Fruit fly (Drosophila melanogaster) whole organism, embryonic: ENCODE results near the gene CG3726.

Source experiments
- Abd-B ChIP-seq: fragments of 200-800 bp; sonication (Bioruptor generic); optimal IDR thresholded peaks from 2 replicates; lab custom pipeline; 2018; ENCODE audit warnings: missing biosample characterization, mild to moderate bottlenecking, missing genetic modification characterization, moderate library complexity
- Atf6 ChIP-seq: fragments of 200-800 bp; sonication (Bioruptor generic); IDR thresholded peaks from 2 replicates; pipeline ENCODE4 v1.3.6; 2022; ENCODE audit warnings: missing biosample characterization, missing genetic modification characterization
- BtbVII ChIP-seq: fragments of 200-800 bp; sonication (Bioruptor generic); optimal IDR thresholded peaks from 3 replicates; lab custom pipeline; 2017; ENCODE audit warnings: missing biosample characterization, mild to moderate bottlenecking, missing genetic modification characterization
- Bteb2 ChIP-seq: fragments of 200-800 bp; sonication (Bioruptor generic); optimal IDR thresholded peaks from 2 replicates; lab custom pipeline; 2016; ENCODE audit warnings: missing biosample characterization, missing genetic modification characterization
- C15 ChIP-seq: fragments of 200-800 bp; sonication (Bioruptor generic); IDR thresholded peaks from 3 replicates; pipeline ENCODE4 v1.3.6; 2022; ENCODE audit warnings: missing biosample characterization, missing genetic modification characterization
- CG11723 ChIP-seq: fragments of 200-800 bp; sonication (Bioruptor generic); optimal IDR thresholded peaks from 2 replicates; lab custom pipeline; 2017; ENCODE audit warnings: missing biosample characterization, mild to moderate bottlenecking, missing genetic modification characterization
- CG12104 ChIP-seq: fragments of 200-800 bp; sonication (Bioruptor generic); optimal IDR thresholded peaks from 3 replicates; lab custom pipeline; 2016; ENCODE audit warnings: missing biosample characterization, missing genetic modification characterization
- CG14441 ChIP-seq: fragments of 200-800 bp; sonication (Bioruptor generic); IDR thresholded peaks from 2 replicates; pipeline ENCODE4 v1.3.6; 2022; ENCODE audit warnings: missing biosample characterization, missing genetic modification characterization
- CG14667 ChIP-seq: fragments of 200-800 bp; sonication (Bioruptor generic); IDR thresholded peaks from 2 replicates; pipeline ENCODE4 v1.3.6; 2022; ENCODE audit warnings: missing biosample characterization, missing genetic modification characterization
- CG14860 ChIP-seq: fragments of 200-800 bp; sonication (Bioruptor generic); IDR thresholded peaks from 3 replicates; pipeline ENCODE4 v1.3.6; 2022; ENCODE audit warnings: missing biosample characterization, missing genetic modification characterization; ENCODE audit not compliant: partially characterized antibody
- CG15073 ChIP-seq: fragments of 200-800 bp; sonication (Bioruptor generic); optimal IDR thresholded peaks from 2 replicates; lab custom pipeline; 2016; ENCODE audit warnings: missing biosample characterization, missing genetic modification characterization
- CG1602 ChIP-seq: fragments of 200-800 bp; sonication (Bioruptor generic); optimal IDR thresholded peaks from 3 replicates; lab custom pipeline; 2016; ENCODE audit warnings: missing biosample characterization, missing genetic modification characterization
- CG17186 ChIP-seq: fragments of 200-800 bp; sonication (Bioruptor generic); optimal IDR thresholded peaks from 3 replicates; lab custom pipeline; 2017; ENCODE audit warnings: missing biosample characterization, missing genetic modification reagents, missing genetic modification characterization
- CG17328 ChIP-seq: fragments of 200-800 bp; sonication (Bioruptor generic); IDR thresholded peaks from 2 replicates; pipeline ENCODE4 v1.3.6; 2022; ENCODE audit warnings: missing biosample characterization, missing genetic modification characterization
- CG18262 ChIP-seq: fragments of 200-800 bp; optimal IDR thresholded peaks from 3 replicates; lab custom pipeline; 2019; ENCODE audit warnings: missing biosample characterization, mild to moderate bottlenecking, missing genetic modification characterization, moderate library complexity
- CG1832 ChIP-seq: fragments of 200-800 bp; sonication (Bioruptor generic); optimal IDR thresholded peaks from 2 replicates; lab custom pipeline; 2017; ENCODE audit warnings: missing biosample characterization, mild to moderate bottlenecking, missing genetic modification characterization, inconsistent platforms
- CG4328 ChIP-seq: fragments of 200-800 bp; sonication (Bioruptor generic); optimal IDR thresholded peaks from 3 replicates; lab custom pipeline; 2017; ENCODE audit warnings: missing biosample characterization, missing genetic modification reagents, missing genetic modification characterization
- CG7745 ChIP-seq: fragments of 200-800 bp; sonication (Bioruptor generic); optimal IDR thresholded peaks from 2 replicates; lab custom pipeline; 2018; ENCODE audit warnings: missing biosample characterization, mild to moderate bottlenecking, missing genetic modification characterization, moderate library complexity
- CG7786 ChIP-seq: fragments of 200-800 bp; sonication (Bioruptor generic); optimal IDR thresholded peaks from 2 replicates; lab custom pipeline; 2016; ENCODE audit warnings: missing biosample characterization, missing genetic modification characterization
- CG9437 ChIP-seq: fragments of 200-800 bp; sonication (Bioruptor generic); optimal IDR thresholded peaks from 2 replicates; lab custom pipeline; 2018; ENCODE audit warnings: missing biosample characterization, mild to moderate bottlenecking, missing genetic modification characterization
- D19B ChIP-seq: fragments of 200-800 bp; sonication (Bioruptor generic); optimal IDR thresholded peaks from 2 replicates; lab custom pipeline; 2017; ENCODE audit warnings: missing biosample characterization, mild to moderate bottlenecking, missing genetic modification characterization
- Dip2 ChIP-seq: fragments of 200-800 bp; sonication (Bioruptor generic); IDR thresholded peaks from 2 replicates; pipeline ENCODE4 v1.3.6; 2022; ENCODE audit warnings: missing biosample characterization, missing genetic modification characterization
- Dll ChIP-seq: fragments of 200-800 bp; sonication (Bioruptor generic); IDR thresholded peaks from 4 replicates; pipeline ENCODE4 v1.3.6; 2022; ENCODE audit warnings: missing biosample characterization, missing genetic modification characterization; ENCODE audit not compliant: partially characterized antibody
- HLH3B ChIP-seq: fragments of 200-800 bp; sonication (Bioruptor generic); IDR thresholded peaks from 2 replicates; pipeline ENCODE4 v1.3.6; 2022; ENCODE audit warnings: missing biosample characterization, missing genetic modification characterization
- Mrtf ChIP-seq: fragments of 200-800 bp; sonication (Bioruptor generic); IDR thresholded peaks from 3 replicates; pipeline ENCODE4 v1.3.6; 2022; ENCODE audit warnings: missing biosample characterization, missing genetic modification characterization
- Nf-YC ChIP-seq: fragments of 200-800 bp; optimal IDR thresholded peaks from 3 replicates; lab custom pipeline; 2019; ENCODE audit warnings: missing biosample characterization, mild to moderate bottlenecking, missing genetic modification characterization, moderate library complexity
- ab ChIP-seq: fragments of 200-800 bp; sonication (Bioruptor generic); optimal IDR thresholded peaks from 2 replicates; lab custom pipeline; 2016; ENCODE audit warnings: missing biosample characterization, missing genetic modification characterization
- abd-A ChIP-seq: fragments of 200-800 bp; sonication (Bioruptor generic); optimal IDR thresholded peaks from 3 replicates; lab custom pipeline; 2019; ENCODE audit warnings: missing biosample characterization, mild to moderate bottlenecking, missing genetic modification characterization, moderate library complexity
- ato ChIP-seq: fragments of 200-800 bp; sonication (Bioruptor generic); IDR thresholded peaks from 2 replicates; pipeline ENCODE4 v1.3.6; 2022; ENCODE audit warnings: missing biosample characterization, missing genetic modification characterization; ENCODE audit not compliant: partially characterized antibody
- bigmax ChIP-seq: fragments of 200-800 bp; sonication (Bioruptor generic); optimal IDR thresholded peaks from 2 replicates; lab custom pipeline; 2018; ENCODE audit warnings: missing biosample characterization, mild to moderate bottlenecking, missing genetic modification characterization
- br ChIP-seq: fragments of >200 bp; optimal IDR thresholded peaks from 2 replicates; lab custom pipeline; 2017
- cg ChIP-seq: fragments of 200-800 bp; sonication (Bioruptor generic); optimal IDR thresholded peaks from 3 replicates; lab custom pipeline; 2019; ENCODE audit warnings: missing biosample characterization, mild to moderate bottlenecking, missing genetic modification characterization, moderate library complexity
- chif ChIP-seq, 2 experiments: fragments of 200-800 bp; sonication (Bioruptor generic); optimal IDR thresholded peaks; 3 replicates each; lab custom pipeline; 2016; ENCODE audit warnings: missing biosample characterization in 2 of 2, missing genetic modification characterization in 2 of 2
- chn ChIP-seq: fragments of 200-800 bp; sonication (Bioruptor generic); optimal IDR thresholded peaks from 2 replicates; lab custom pipeline; 2016; ENCODE audit warnings: missing biosample characterization, missing genetic modification characterization
- cwo ChIP-seq: fragments of 200-800 bp; sonication (Bioruptor generic); optimal IDR thresholded peaks from 3 replicates; lab custom pipeline; 2017; ENCODE audit warnings: missing biosample characterization, missing genetic modification characterization, mild to moderate bottlenecking, moderate library complexity, missing genetic modification reagents
- eyg ChIP-seq: fragments of 200-800 bp; sonication (Bioruptor generic); optimal IDR thresholded peaks from 3 replicates; lab custom pipeline; 2016; ENCODE audit warnings: missing biosample characterization, missing genetic modification characterization
- gro ChIP-seq: fragments of 200-800 bp; sonication (Bioruptor generic); optimal IDR thresholded peaks from 2 replicates; lab custom pipeline; 2016; ENCODE audit warnings: missing biosample characterization, missing genetic modification characterization
- hkb ChIP-seq, 2 experiments: fragments of 200-800 bp in 1 of 2; fragments of >200 bp in 1 of 2; sonication (Bioruptor generic) in 1 of 2; IDR thresholded peaks in 1 of 2; optimal IDR thresholded peaks in 1 of 2; 2 replicates each; pipeline versions ENCODE4 v1.3.6 to Lab custom; 2017 to 2022; ENCODE audit warnings: missing biosample characterization in 1 of 2, missing genetic modification characterization in 1 of 2
- kah ChIP-seq: fragments of 200-800 bp; sonication (Bioruptor generic); optimal IDR thresholded peaks from 2 replicates; lab custom pipeline; 2018; ENCODE audit warnings: missing biosample characterization, mild to moderate bottlenecking, missing genetic modification characterization
- lola ChIP-seq, 3 experiments: fragments of >200 bp in 2 of 3; fragments of 200-800 bp in 1 of 3; sonication (Bioruptor generic) in 1 of 3; optimal IDR thresholded peaks; 2 replicates each; lab custom pipeline; 2017 to 2019; ENCODE audit warnings: missing biosample characterization in 3 of 3, missing genetic modification characterization in 3 of 3, mild to moderate bottlenecking in 1 of 3, moderate library complexity in 1 of 3
- nom ChIP-seq: fragments of 200-800 bp; sonication (Bioruptor generic); optimal IDR thresholded peaks from 2 replicates; lab custom pipeline; 2017; ENCODE audit warnings: missing biosample characterization, missing genetic modification characterization, mild to moderate bottlenecking, moderate library complexity, missing genetic modification reagents
- pan ChIP-seq, 4 experiments: fragments of >200 bp in 3 of 4; fragments of 200-800 bp in 1 of 4; sonication (Bioruptor generic) in 1 of 4; optimal IDR thresholded peaks in 3 of 4; IDR thresholded peaks in 1 of 4; 2 replicates each; pipeline versions ENCODE4 v1.3.6 to Lab custom; 2017 to 2022; ENCODE audit warnings: missing biosample characterization in 2 of 4, missing genetic modification characterization in 2 of 4, mixed read lengths in 1 of 4
- pb ChIP-seq: fragments of 200-800 bp; sonication (Bioruptor generic); optimal IDR thresholded peaks from 3 replicates; lab custom pipeline; 2016; ENCODE audit warnings: missing biosample characterization, missing genetic modification characterization
- phol ChIP-seq: fragments of 200-800 bp; sonication (Bioruptor generic); optimal IDR thresholded peaks from 3 replicates; lab custom pipeline; 2018; ENCODE audit warnings: missing biosample characterization, mild to moderate bottlenecking, missing genetic modification characterization, moderate library complexity
- pnt ChIP-seq: fragments of 200-800 bp; sonication (Bioruptor generic); optimal IDR thresholded peaks from 3 replicates; lab custom pipeline; 2016; ENCODE audit warnings: missing biosample characterization, missing genetic modification characterization
- psq ChIP-seq: fragments of 200-800 bp; sonication (Bioruptor generic); optimal IDR thresholded peaks from 2 replicates; lab custom pipeline; 2017; ENCODE audit warnings: missing biosample characterization, missing genetic modification characterization
- rib ChIP-seq: fragments of 200-800 bp; sonication (Bioruptor generic); IDR thresholded peaks from 2 replicates; pipeline ENCODE4 v1.3.6; 2022; ENCODE audit warnings: missing biosample characterization, missing genetic modification characterization
- sens ChIP-seq: fragments of 200-800 bp; sonication (Bioruptor generic); peaks from one replicate; lab custom pipeline; 2016; ENCODE audit warnings: missing biosample characterization, missing genetic modification characterization
- twi ChIP-seq: fragments of 200-800 bp; optimal IDR thresholded peaks from 2 replicates; lab custom pipeline; 2019; ENCODE audit warnings: missing biosample characterization, mild to moderate bottlenecking, missing genetic modification characterization, moderate library complexity

The CG3726 gene

DNA sequence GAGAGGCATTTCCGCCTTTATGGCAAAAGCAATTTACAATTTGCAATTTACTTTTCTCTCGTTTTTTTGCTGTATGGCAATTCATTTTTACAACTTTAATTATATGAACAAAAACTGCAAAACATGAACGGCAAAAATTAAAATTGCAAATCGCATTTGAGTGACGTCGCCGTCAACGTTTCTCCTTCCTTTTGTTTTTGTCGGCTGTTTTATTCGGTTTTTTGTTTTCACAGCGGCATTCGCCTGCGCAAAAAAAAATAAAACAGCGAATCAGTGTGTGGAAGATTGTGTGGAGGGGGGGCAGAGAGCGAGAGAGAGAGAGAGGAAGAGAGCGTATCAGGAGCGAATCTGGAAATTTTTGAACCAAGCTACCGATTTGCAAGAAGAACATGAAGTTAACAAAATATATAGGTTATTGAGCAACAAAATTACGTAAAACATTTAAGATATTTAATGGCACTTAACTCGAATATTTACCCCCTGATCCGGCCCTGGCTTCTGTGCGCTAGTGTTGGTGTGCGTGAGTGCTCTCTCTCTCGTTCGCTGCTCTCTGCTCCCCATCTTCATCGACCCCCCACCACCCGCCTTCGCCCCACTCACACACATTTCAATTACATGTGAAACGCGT is 1.7 kb downstream of the CG3726 start (continued):
- no peak for TF ChIP-seq pan (optimal IDR thresholded peaks at IDR 0.05; lab: Kevin White, UChicago)
- TF ChIP-seq pan (GFP tag; optimal IDR thresholded peaks at IDR 0.05 in 1 of 2, IDR thresholded peaks at IDR 0.05 in 1 of 2): peak in 1 of 2 experiments; percentile 99
- TF ChIP-seq C15 (GFP tag; lab: Robert Waterston, UW): peak; percentile 99
- peak in 1 of 3 experiments; percentile 95 for TF ChIP-seq lola (GFP tag; optimal IDR thresholded peaks at IDR 0.05; lab: Kevin White, UChicago)
- TF ChIP-seq Dll (GFP tag; lab: Robert Waterston, UW): 0 out of 4 replicates have a peak, but pooled peaks have one; percentile 50
- peak; percentile 94 for TF ChIP-seq kah (GFP tag; lab: Kevin White, UChicago)
- peak; percentile 99 for TF ChIP-seq Mrtf (GFP tag; lab: Robert Waterston, UW)
- TF ChIP-seq HLH3B (GFP tag; lab: Robert Waterston, UW): peak; percentile 100
- TF ChIP-seq CG14860 (GFP tag; lab: Robert Waterston, UW): peak; percentile 84
- peak; percentile 97 for TF ChIP-seq eyg (GFP tag; lab: Kevin White, UChicago)
- TF ChIP-seq CG4328: peak; percentile 95
- TF ChIP-seq bigmax: peak; percentile 78
- peak; percentile 81 for TF ChIP-seq Dip2 (GFP tag; lab: Robert Waterston, UW)
- peak; percentile 99 for TF ChIP-seq nom (GFP tag; lab: Kevin White, UChicago)
- TF ChIP-seq CG9437 (GFP tag; lab: Kevin White, UChicago): peak; percentile 91
- peak; percentile 99 for TF ChIP-seq BtbVII
- TF ChIP-seq CG1602 (GFP tag; lab: Kevin White, UChicago): peak; percentile 98
- peak; percentile 95 for TF ChIP-seq twi (tag; lab: Kevin White, UChicago)
- TF ChIP-seq Abd-B: peak; percentile 98
- peak; percentile 98 for TF ChIP-seq Bteb2 (GFP tag; lab: Kevin White, UChicago)
- peak; percentile 95 for TF ChIP-seq D19B (GFP tag; lab: Kevin White, UChicago)
- no peak for TF ChIP-seq CG1832 (GFP tag; lab: Kevin White, UChicago)
- TF ChIP-seq abd-A (tag; lab: Kevin White, UChicago): peak; percentile 93
- TF ChIP-seq phol (tag; lab: Kevin White, UChicago): peak; percentile 97
- TF ChIP-seq Atf6: peak; percentile 99
- TF ChIP-seq CG7745 (tag; lab: Kevin White, UChicago): peak; percentile 67
- TF ChIP-seq CG7786 (GFP tag; lab: Kevin White, UChicago): peak; percentile 99
- peak; percentile 100 for TF ChIP-seq sens
- TF ChIP-seq ab (GFP tag; lab: Kevin White, UChicago): peak; percentile 99
- peak; percentile 99 for TF ChIP-seq CG14667 (GFP tag; lab: Robert Waterston, UW)
- TF ChIP-seq rib: peak; percentile 100
- no peak for TF ChIP-seq hkb (optimal IDR thresholded peaks at IDR 0.05; lab: Kevin White, UChicago)
- peak; percentile 99 for TF ChIP-seq hkb (GFP tag; IDR thresholded peaks at IDR 0.05; lab: Robert Waterston, UW)
- TF ChIP-seq CG15073 (GFP tag; lab: Kevin White, UChicago): peak; percentile 87
- TF ChIP-seq chn (GFP tag; lab: Kevin White, UChicago): peak; percentile 99
- TF ChIP-seq CG17186: peak; percentile 91
- peak; percentile 90 for TF ChIP-seq Nf-YC (tag; lab: Kevin White, UChicago)
- TF ChIP-seq pb (GFP tag; lab: Kevin White, UChicago): peak; percentile 98
- peak; percentile 100 for TF ChIP-seq CG14441 (GFP tag; lab: Robert Waterston, UW)
- peak; percentile 99 for TF ChIP-seq CG17328
- peak; percentile 99 for TF ChIP-seq cwo
- TF ChIP-seq pnt (GFP tag; lab: Kevin White, UChicago): peak; percentile 99
- TF ChIP-seq gro: peak; percentile 99
- TF ChIP-seq CG18262 (tag; lab: Kevin White, UChicago): peak; percentile 97
- no peak for TF ChIP-seq br
- peak; percentile 97 for TF ChIP-seq psq
- TF ChIP-seq CG11723 (GFP tag; lab: Kevin White, UChicago): peak; percentile 98
- peak; percentile 96 for TF ChIP-seq CG12104 (GFP tag; lab: Kevin White, UChicago)
- TF ChIP-seq cg (GFP tag; lab: Kevin White, UChicago): peak; percentile 94
- peak; percentile 99 for TF ChIP-seq chif (GFP tag; optimal IDR thresholded peaks at IDR 0.05; lab: Kevin White, UChicago)
- no peak for TF ChIP-seq ato
